Worm (Caenorhabditis elegans) whole organism, mixed stage, embryonic: Measurements from ENCODE around the gene vglu-2.

Experiments used
- ceh-39 ChIP-seq: fragments of 150-350 bp; optimal IDR thresholded peaks from 2 replicates; lab custom pipeline; 2014; ENCODE audit warnings: missing biosample characterization, missing genetic modification characterization
- elt-3 ChIP-seq: fragments of 150-350 bp; optimal IDR thresholded peaks from 2 replicates; lab custom pipeline; 2014; ENCODE audit warnings: missing biosample characterization, missing genetic modification characterization
- lsy-2 ChIP-seq: fragments of 150-350 bp; optimal IDR thresholded peaks from 2 replicates; lab custom pipeline; 2014; ENCODE audit warnings: missing biosample characterization, missing genetic modification characterization
- mab-5 ChIP-seq: fragments of 150-350 bp; optimal IDR thresholded peaks from 2 replicates; lab custom pipeline; 2014; ENCODE audit warnings: missing biosample characterization, missing genetic modification characterization
- nhr-237 ChIP-seq: fragments of 150-350 bp; optimal IDR thresholded peaks from 2 replicates; lab custom pipeline; 2014; ENCODE audit warnings: missing biosample characterization, missing genetic modification characterization
- nhr-28 ChIP-seq: fragments of 150-350 bp; optimal IDR thresholded peaks from 2 replicates; lab custom pipeline; 2014; ENCODE audit warnings: missing biosample characterization, missing genetic modification characterization
- pha-4 ChIP-seq: fragments of 150-350 bp; optimal IDR thresholded peaks from 2 replicates; lab custom pipeline; 2018; ENCODE audit warnings: missing biosample characterization, missing genetic modification reagents, missing genetic modification characterization
- snpc-4 ChIP-seq: fragments of 150-350 bp; optimal IDR thresholded peaks from 2 replicates; lab custom pipeline; 2014; ENCODE audit warnings: missing biosample characterization, missing genetic modification characterization
- sptf-1 ChIP-seq: sonication (generic microtip); optimal IDR thresholded peaks from 2 replicates; lab custom pipeline; 2017; ENCODE audit warnings: mild to moderate bottlenecking, missing genetic modification characterization, moderate library complexity, missing compliant biosample characterization
- unc-39 ChIP-seq: fragments of 150-350 bp; optimal IDR thresholded peaks from 2 replicates; lab custom pipeline; 2014; ENCODE audit warnings: missing biosample characterization, missing genetic modification characterization
- unc-62 ChIP-seq: fragments of 150-350 bp; optimal IDR thresholded peaks from 2 replicates; lab custom pipeline; 2014; ENCODE audit warnings: missing biosample characterization, missing genetic modification reagents, missing genetic modification characterization

DNA sequence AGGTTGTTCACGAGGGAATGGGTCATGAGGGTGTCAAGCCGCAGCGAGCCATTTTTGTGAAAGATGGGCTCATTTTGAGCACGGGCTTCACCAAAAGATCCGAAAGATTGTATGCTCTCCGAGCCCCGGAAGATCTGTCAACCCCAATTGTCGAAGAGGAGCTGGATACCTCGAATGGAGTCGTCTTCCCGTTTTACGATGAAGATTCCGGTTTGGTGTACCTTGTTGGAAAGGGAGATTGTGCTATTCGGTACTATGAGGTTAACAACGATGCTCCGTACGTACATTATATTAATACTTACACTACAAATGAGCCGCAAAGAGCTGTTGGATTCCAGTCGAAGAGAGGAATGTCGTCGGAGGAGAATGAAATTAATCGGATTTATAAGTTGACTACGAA is 43.8 kb upstream of the vglu-2 start:
- TF ChIP-seq lsy-2 (tag; lab: Kevin White, UChicago): no peak
- no peak for TF ChIP-seq unc-62 (GFP tag; lab: Kevin White, UChicago)
- no peak for TF ChIP-seq ceh-39 (tag; lab: Kevin White, UChicago)
- TF ChIP-seq sptf-1 (tag; lab: Kevin White, UChicago): no peak
- no peak for TF ChIP-seq nhr-28
- no peak for TF ChIP-seq pha-4 (tag; lab: Kevin White, UChicago)
- no peak for TF ChIP-seq mab-5 (tag; lab: Kevin White, UChicago)
- no peak for TF ChIP-seq nhr-237 (tag; lab: Kevin White, UChicago)
- TF ChIP-seq unc-39 (tag; lab: Kevin White, UChicago): no peak
- no peak for TF ChIP-seq snpc-4 (tag; lab: Kevin White, UChicago)
- no peak for TF ChIP-seq elt-3 (tag; lab: Kevin White, UChicago)
